Worm (Caenorhabditis elegans) whole organism, late embryonic: Measurements from ENCODE around the gene fbxa-115.

Experiments
- che-1 ChIP-seq: sonication (generic microtip); optimal IDR thresholded peaks from 2 replicates; lab custom pipeline; 2016; ENCODE audit warnings: mild to moderate bottlenecking, missing genetic modification characterization, missing compliant biosample characterization
- fkh-10 ChIP-seq: fragments of 150-350 bp; optimal IDR thresholded peaks from 2 replicates; lab custom pipeline; 2014; ENCODE audit warnings: missing biosample characterization, missing genetic modification reagents, missing genetic modification characterization
- hlh-30 ChIP-seq: sonication (generic microtip); optimal IDR thresholded peaks from 2 replicates; lab custom pipeline; 2017; ENCODE audit warnings: antibody characterized with exemption, missing genetic modification characterization, missing compliant biosample characterization; ENCODE audit not compliant: insufficient read depth
- pqm-1 ChIP-seq: sonication (generic microtip); optimal IDR thresholded peaks from 2 replicates; lab custom pipeline; 2016; ENCODE audit warnings: missing genetic modification characterization, missing compliant biosample characterization

ce11 chrV:20223725-20224124 lies 31.8 kb upstream of the fbxa-115 start:
- TF ChIP-seq che-1 (no peak), hlh-30 (tag; lab: Kevin White, UChicago) (no peak), pqm-1 (tag; lab: Kevin White, UChicago) (no peak), fkh-10 (GFP tag; lab: Kevin White, UChicago) (no peak)
